Worm (Caenorhabditis elegans) whole organism, L2 larva: ENCODE measurements around the gene ugt-45.

Source experiments
- C34F6.9 ChIP-seq: fragments of 150-350 bp; optimal IDR thresholded peaks from 2 replicates; lab custom pipeline; 2014; ENCODE audit warnings: missing biosample characterization, missing genetic modification characterization
- F13H6.1 ChIP-seq: sonication (generic microtip); optimal IDR thresholded peaks from 2 replicates; lab custom pipeline; 2016; ENCODE audit warnings: missing genetic modification characterization, missing compliant biosample characterization
- R02D3.7 ChIP-seq: fragments of 150-350 bp; optimal IDR thresholded peaks from 2 replicates; lab custom pipeline; 2014; ENCODE audit warnings: missing biosample characterization, missing genetic modification characterization
- ZK546.5 ChIP-seq: sonication (generic microtip); optimal IDR thresholded peaks from 2 replicates; lab custom pipeline; 2017; ENCODE audit warnings: missing biosample characterization, missing genetic modification characterization
- alr-1 ChIP-seq: fragments of 150-350 bp; optimal IDR thresholded peaks from 2 replicates; lab custom pipeline; 2014; ENCODE audit warnings: missing biosample characterization, missing genetic modification characterization
- aly-2 ChIP-seq: fragments of 150-350 bp; optimal IDR thresholded peaks from 2 replicates; lab custom pipeline; 2014; ENCODE audit warnings: missing biosample characterization, missing genetic modification characterization
- ama-1 ChIP-seq: fragments of 150-350 bp; optimal IDR thresholded peaks from 2 replicates; lab custom pipeline; 2018; ENCODE audit warnings: inconsistent platforms
- blmp-1 ChIP-seq: sonication (generic microtip); optimal IDR thresholded peaks from 2 replicates; lab custom pipeline; 2017; ENCODE audit warnings: missing genetic modification characterization, mild to moderate bottlenecking, missing compliant biosample characterization, antibody characterized with exemption, moderate library complexity; ENCODE audit not compliant: insufficient read depth
- ceh-16 ChIP-seq: fragments of 150-350 bp; optimal IDR thresholded peaks from 2 replicates; lab custom pipeline; 2014; ENCODE audit warnings: missing biosample characterization, missing genetic modification characterization
- ceh-82 ChIP-seq: fragments of 150-350 bp; optimal IDR thresholded peaks from 2 replicates; lab custom pipeline; 2014; ENCODE audit warnings: missing biosample characterization, missing genetic modification characterization
- dmd-4 ChIP-seq: sonication (generic microtip); optimal IDR thresholded peaks from 2 replicates; lab custom pipeline; 2017; ENCODE audit warnings: missing biosample characterization, missing genetic modification characterization
- egl-27 ChIP-seq: sonication (generic microtip); optimal IDR thresholded peaks from 3 replicates; lab custom pipeline; 2017; ENCODE audit warnings: missing biosample characterization, missing genetic modification reagents, missing genetic modification characterization
- elt-1 ChIP-seq: fragments of 150-350 bp; optimal IDR thresholded peaks from 2 replicates; lab custom pipeline; 2014; ENCODE audit warnings: missing biosample characterization, missing genetic modification characterization
- elt-3 ChIP-seq: sonication (generic microtip); optimal IDR thresholded peaks from 2 replicates; lab custom pipeline; 2017; ENCODE audit warnings: missing biosample characterization, missing genetic modification characterization
- fos-1 ChIP-seq: fragments of 150-350 bp; optimal IDR thresholded peaks from 2 replicates; lab custom pipeline; 2014; ENCODE audit warnings: missing biosample characterization, missing genetic modification characterization
- gmeb-1 ChIP-seq: fragments of 150-350 bp; optimal IDR thresholded peaks from 2 replicates; lab custom pipeline; 2014; ENCODE audit warnings: missing biosample characterization, missing genetic modification characterization
- lin-11 ChIP-seq: fragments of 150-350 bp; sonication (generic microtip); optimal IDR thresholded peaks from 2 replicates; lab custom pipeline; 2014; ENCODE audit warnings: missing biosample characterization, missing genetic modification characterization, inconsistent platforms, mixed read lengths
- lin-39 ChIP-seq: fragments of 150-350 bp; optimal IDR thresholded peaks from 2 replicates; lab custom pipeline; 2014; ENCODE audit warnings: missing biosample characterization, missing genetic modification reagents, missing genetic modification characterization
- mab-5 ChIP-seq: fragments of 150-350 bp; optimal IDR thresholded peaks from 2 replicates; lab custom pipeline; 2014; ENCODE audit warnings: missing biosample characterization, missing genetic modification characterization
- mbf-1 ChIP-seq: sonication (generic microtip); optimal IDR thresholded peaks from 2 replicates; lab custom pipeline; 2017; ENCODE audit warnings: missing biosample characterization, missing genetic modification characterization
- mdl-1 ChIP-seq, 2 experiments: fragments of 150-350 bp in 1 of 2; sonication (generic microtip) in 1 of 2; optimal IDR thresholded peaks; 2 replicates each; lab custom pipeline; 2017; ENCODE audit warnings: missing biosample characterization in 2 of 2, missing genetic modification characterization in 2 of 2
- nhr-11 ChIP-seq: fragments of 150-350 bp; optimal IDR thresholded peaks from 2 replicates; lab custom pipeline; 2014; ENCODE audit warnings: missing biosample characterization, missing genetic modification characterization
- nhr-12 ChIP-seq: fragments of 150-350 bp; optimal IDR thresholded peaks from 2 replicates; lab custom pipeline; 2014; ENCODE audit warnings: missing biosample characterization, missing genetic modification characterization
- nhr-129 ChIP-seq: fragments of 150-350 bp; optimal IDR thresholded peaks from 2 replicates; lab custom pipeline; 2014; ENCODE audit warnings: missing biosample characterization, missing genetic modification characterization
- nhr-21 ChIP-seq: fragments of 150-350 bp; optimal IDR thresholded peaks from 2 replicates; lab custom pipeline; 2014; ENCODE audit warnings: missing biosample characterization, missing genetic modification characterization
- nhr-23 ChIP-seq: fragments of 150-350 bp; optimal IDR thresholded peaks from 2 replicates; lab custom pipeline; 2014; ENCODE audit warnings: missing biosample characterization, missing genetic modification reagents, missing genetic modification characterization
- nhr-237 ChIP-seq: fragments of 150-350 bp; optimal IDR thresholded peaks from 2 replicates; lab custom pipeline; 2014; ENCODE audit warnings: missing biosample characterization, missing genetic modification characterization
- nhr-25 ChIP-seq: fragments of 150-350 bp; sonication (generic microtip); optimal IDR thresholded peaks from 3 replicates; lab custom pipeline; 2014; ENCODE audit warnings: missing biosample characterization, missing genetic modification characterization
- nhr-6 ChIP-seq: fragments of 150-350 bp; optimal IDR thresholded peaks from 2 replicates; lab custom pipeline; 2014; ENCODE audit warnings: missing biosample characterization, missing genetic modification characterization
- sem-4 ChIP-seq: fragments of 150-350 bp; optimal IDR thresholded peaks from 2 replicates; lab custom pipeline; 2014; ENCODE audit warnings: missing biosample characterization, missing genetic modification reagents, missing genetic modification characterization
- skn-1 ChIP-seq: sonication (generic microtip); optimal IDR thresholded peaks from 2 replicates; lab custom pipeline; 2017; ENCODE audit warnings: missing biosample characterization, missing genetic modification characterization
- sma-3 ChIP-seq: sonication (generic microtip); optimal IDR thresholded peaks from 2 replicates; lab custom pipeline; 2016; ENCODE audit warnings: missing genetic modification reagents, missing genetic modification characterization, missing compliant biosample characterization
- sma-9 ChIP-seq, 2 experiments: fragments of 150-350 bp in 1 of 2; sonication (generic microtip) in 1 of 2; optimal IDR thresholded peaks; 2 replicates each; lab custom pipeline; 2014 to 2016; ENCODE audit warnings: missing genetic modification characterization in 2 of 2, mild to moderate bottlenecking in 1 of 2, missing biosample characterization in 1 of 2, missing compliant biosample characterization in 1 of 2, missing genetic modification reagents in 1 of 2, moderate library complexity in 1 of 2
- snpc-4 ChIP-seq: fragments of 150-350 bp; optimal IDR thresholded peaks from 2 replicates; lab custom pipeline; 2014; ENCODE audit warnings: missing biosample characterization, missing genetic modification characterization
- zag-1 ChIP-seq: fragments of 150-350 bp; optimal IDR thresholded peaks from 2 replicates; lab custom pipeline; 2014; ENCODE audit warnings: missing biosample characterization, missing genetic modification characterization
- ztf-1 ChIP-seq: fragments of 200-800 bp; sonication (Bioruptor generic); conservative IDR thresholded peaks from 2 replicates; pipeline ENCODE4 v1.3.6; 2022; ENCODE audit warnings: missing genetic modification characterization, missing compliant biosample characterization
- ztf-11 ChIP-seq: sonication (generic microtip); optimal IDR thresholded peaks from 2 replicates; lab custom pipeline; 2017; ENCODE audit warnings: missing biosample characterization, missing genetic modification characterization
- ztf-4 ChIP-seq: fragments of 150-350 bp; optimal IDR thresholded peaks from 2 replicates; lab custom pipeline; 2014; ENCODE audit warnings: missing biosample characterization, missing genetic modification characterization

Gene ugt-45

DNA sequence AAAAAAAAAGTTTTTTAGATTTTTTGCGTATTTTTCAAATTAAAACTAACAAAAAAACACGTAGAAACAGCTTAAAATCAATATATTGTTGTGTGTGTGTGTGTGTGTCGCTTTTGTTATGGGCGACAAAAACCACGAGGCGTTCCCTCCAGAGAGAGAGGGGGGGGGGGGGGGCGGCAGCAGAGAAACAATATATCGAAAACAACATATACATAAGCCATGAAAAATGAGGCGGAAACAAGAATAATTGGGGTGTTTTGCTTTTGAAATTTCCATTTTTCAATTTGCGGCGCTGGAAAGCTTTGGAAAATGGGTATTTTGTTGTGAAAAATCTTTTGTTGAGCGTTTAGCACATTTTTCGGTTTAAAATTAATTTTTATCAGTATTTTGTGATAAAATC lies 25.5 kb downstream of the ugt-45 start, which contains the start of gene Y37E11AM.2:
TSS of gene Y37E11AM.2 (minus strand) at position 101 of the 400 bp plus-strand sequence.
- TF ChIP-seq mbf-1 (tag; lab: Kevin White, UChicago) = no peak
- TF ChIP-seq alr-1 (tag; lab: Kevin White, UChicago) = no peak
- TF ChIP-seq nhr-12 = no peak
- no peak for TF ChIP-seq ceh-82 (tag; lab: Kevin White, UChicago)
- no peak for TF ChIP-seq gmeb-1 (tag; lab: Kevin White, UChicago)
- no peak for TF ChIP-seq skn-1 (tag; lab: Kevin White, UChicago)
- TF ChIP-seq ceh-16 (tag; lab: Kevin White, UChicago) = no peak
- no peak for TF ChIP-seq nhr-11 (tag; lab: Kevin White, UChicago)
- TF ChIP-seq nhr-21 (tag; lab: Kevin White, UChicago) = no peak
- no peak for TF ChIP-seq snpc-4 (tag; lab: Kevin White, UChicago)
- TF ChIP-seq blmp-1 (tag; lab: Kevin White, UChicago) = no peak
- TF ChIP-seq ztf-4 (tag; lab: Kevin White, UChicago) = no peak
- no peak for TF ChIP-seq F13H6.1 (tag; lab: Kevin White, UChicago)
- no peak for TF ChIP-seq lin-39 (tag; lab: Kevin White, UChicago)
- TF ChIP-seq elt-3 = no peak
- no peak for TF ChIP-seq nhr-6 (tag; lab: Kevin White, UChicago)
- no peak for TF ChIP-seq nhr-25
- TF ChIP-seq ZK546.5 (tag; lab: Kevin White, UChicago) = no peak
- no peak for TF ChIP-seq egl-27 (tag; lab: Kevin White, UChicago)

DNA sequence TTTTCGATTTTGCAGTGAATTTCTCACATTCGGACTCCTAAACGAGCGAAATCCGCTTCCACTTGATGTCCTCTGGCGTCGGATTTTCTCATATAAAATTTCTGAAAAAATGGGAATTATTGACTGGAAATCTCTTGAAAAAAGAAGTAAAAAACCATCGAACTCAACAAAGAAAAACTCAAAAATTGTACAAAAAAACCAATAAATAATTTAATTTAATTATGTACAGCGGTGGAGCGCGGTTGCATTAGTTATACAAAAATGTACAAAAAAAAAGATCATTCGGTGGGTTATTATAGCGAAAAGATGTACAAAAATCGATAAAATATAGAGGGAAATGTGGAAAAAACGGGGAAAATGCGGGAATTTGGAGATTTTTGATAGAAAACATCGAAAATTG lies 28.2 kb downstream of the ugt-45 start, which contains the start of gene Y37E11AM.4:
TSS of gene Y37E11AM.4 (minus strand) at position 101 of the 400 bp plus-strand sequence.
- TF ChIP-seq elt-3 = no peak
- no peak for TF ChIP-seq ztf-4 (tag; lab: Kevin White, UChicago)
- TF ChIP-seq sma-3 (GFP tag; lab: Kevin White, UChicago) = no peak
- TF ChIP-seq fos-1 (tag; lab: Kevin White, UChicago) = no peak
- no peak for TF ChIP-seq nhr-23 (tag; lab: Kevin White, UChicago)
- TF ChIP-seq R02D3.7 (tag; lab: Kevin White, UChicago) = no peak
- no peak for TF ChIP-seq snpc-4 (tag; lab: Kevin White, UChicago)
- no peak for TF ChIP-seq lin-39 (tag; lab: Kevin White, UChicago)

DNA sequence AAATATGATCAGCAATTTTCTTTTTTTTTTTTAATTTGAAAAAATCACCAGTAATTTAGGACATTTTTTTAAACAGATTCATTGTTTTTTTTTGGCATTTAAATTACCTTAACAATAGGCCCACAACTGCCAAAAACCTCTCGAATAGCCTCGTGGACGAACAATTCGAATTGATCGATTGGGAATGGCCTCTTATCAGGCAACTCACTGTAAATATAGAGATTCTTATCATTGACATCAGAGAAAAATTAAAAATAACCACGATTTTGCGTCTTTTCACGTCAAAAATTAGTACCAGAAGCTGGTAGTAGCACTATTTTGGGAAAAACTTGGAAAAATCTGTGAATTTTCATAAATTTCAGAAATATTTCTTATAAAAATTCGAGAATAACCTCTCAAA lies 28.9 kb downstream of the ugt-45 start:
- TF ChIP-seq nhr-21 (tag; lab: Kevin White, UChicago) = no peak
- TF ChIP-seq lin-11 = no peak
- no peak for TF ChIP-seq sem-4 (tag; lab: Kevin White, UChicago)
- TF ChIP-seq zag-1 (tag; lab: Kevin White, UChicago) = no peak
- no peak for TF ChIP-seq aly-2 (tag; lab: Kevin White, UChicago)
- no peak for TF ChIP-seq gmeb-1 (tag; lab: Kevin White, UChicago)
- TF ChIP-seq fos-1 (tag; lab: Kevin White, UChicago) = no peak
- no peak for TF ChIP-seq elt-1 (tag; lab: Kevin White, UChicago)
- TF ChIP-seq nhr-237 (tag; lab: Kevin White, UChicago) = no peak
- no peak for TF ChIP-seq ceh-16 (tag; lab: Kevin White, UChicago)

DNA sequence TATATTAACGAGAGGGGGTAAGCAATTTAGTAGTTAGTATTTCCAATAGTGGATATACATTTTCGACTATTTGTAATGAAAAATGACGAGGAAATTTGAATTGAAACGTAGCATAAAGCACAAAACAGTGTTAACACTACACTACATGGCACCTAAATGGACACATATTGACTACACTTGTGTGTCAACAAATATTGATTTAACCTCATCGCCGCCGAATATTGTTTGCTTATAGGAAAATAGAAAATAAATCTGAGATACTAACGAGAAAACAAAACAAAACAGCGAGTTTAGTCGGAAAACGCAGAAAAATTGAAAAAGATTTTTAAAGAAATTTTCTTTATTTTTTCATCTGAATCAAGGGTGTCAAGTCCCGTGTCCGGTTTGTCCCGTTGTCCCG lies 30.3 kb downstream of the ugt-45 start:
- TF ChIP-seq F13H6.1 (tag; lab: Kevin White, UChicago) (no peak), lin-39 (tag; lab: Kevin White, UChicago) (no peak), C34F6.9 (no peak), gmeb-1 (tag; lab: Kevin White, UChicago) (no peak), ztf-1 (GFP tag; lab: Robert Waterston, UW) (no peak), blmp-1 (tag; lab: Kevin White, UChicago) (no peak), fos-1 (tag; lab: Kevin White, UChicago) (no peak), egl-27 (tag; lab: Kevin White, UChicago) (no peak), sma-9 (GFP tag; optimal IDR thresholded peaks at IDR 0.05; lab: Kevin White, UChicago) (no peak), sma-9 (tag; optimal IDR thresholded peaks at IDR 0.05; lab: Kevin White, UChicago) (no peak), mdl-1 (tag; optimal IDR thresholded peaks at IDR 0.05; lab: Kevin White, UChicago) (no peak)
- TF ChIP-seq, all 48 proteins: peak for 0

DNA sequence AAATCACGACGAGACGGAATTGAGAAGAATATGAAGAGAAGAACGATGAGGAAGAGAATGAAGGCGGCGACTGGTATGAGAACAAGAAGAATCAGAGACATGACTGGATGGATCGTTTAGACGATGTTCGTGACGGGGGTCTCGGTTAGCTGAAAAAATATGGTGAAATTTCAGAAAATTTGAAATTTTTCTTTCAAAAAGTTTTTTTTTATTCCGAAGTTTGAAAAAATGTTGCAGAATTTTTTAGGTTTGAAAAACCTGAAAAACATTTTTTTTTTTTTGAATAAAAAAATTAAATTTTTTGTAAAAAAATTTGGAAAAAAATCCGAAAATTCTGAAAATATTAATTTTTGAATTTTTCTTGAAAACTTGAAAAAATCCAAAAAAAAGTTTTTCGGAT lies 31.8 kb downstream of the ugt-45 start, which contains the start of gene Y37E11AM.3:
TSS of gene Y37E11AM.3 (minus strand) at position 101 of the 400 bp plus-strand sequence.
- TF ChIP-seq ztf-11 (tag; lab: Kevin White, UChicago) (no peak), mdl-1 (tag; optimal IDR thresholded peaks at IDR 0.05; lab: Kevin White, UChicago) (no peak), mab-5 (tag; lab: Kevin White, UChicago) (no peak), nhr-12 (no peak), gmeb-1 (tag; lab: Kevin White, UChicago) (no peak), ZK546.5 (tag; lab: Kevin White, UChicago) (no peak), nhr-25 (no peak), dmd-4 (tag; lab: Kevin White, UChicago) (no peak), zag-1 (tag; lab: Kevin White, UChicago) (no peak), nhr-129 (tag; lab: Kevin White, UChicago) (no peak), ama-1 (lab: Kevin White, UChicago) (no peak), fos-1 (tag; lab: Kevin White, UChicago) (no peak), nhr-11 (tag; lab: Kevin White, UChicago) (no peak)
